Fruit fly (Drosophila melanogaster): ENCODE data around the gene CG8353.

CG8353 gene

dm6 chr2L:8217917-8218316, 4.1 kb downstream of the CG8353 start, which contains the start of gene CG8292:
CG8292 (minus strand) TSS chr2L:8218017.
- TF ChIP-seq rib (GFP tag; IDR thresholded peaks at IDR 0.05) (no peak), CG6683 (GFP tag; optimal IDR thresholded peaks at IDR 0.05) (no peak), CG18476 (GFP tag; optimal IDR thresholded peaks at IDR 0.05) (no peak), CG10979 (tag; optimal IDR thresholded peaks at IDR 0.05) (no peak), Mes4 (GFP tag; optimal IDR thresholded peaks at IDR 0.05) (no peak), CG15601 (tag; optimal IDR thresholded peaks at IDR 0.05) (no peak), CG30431 (GFP tag; optimal IDR thresholded peaks at IDR 0.05) (no peak), Usf (GFP tag; optimal IDR thresholded peaks at IDR 0.05) (no peak), zfh1 (GFP tag; IDR thresholded peaks at IDR 0.05) (no peak), Xbp1 (GFP tag; optimal IDR thresholded peaks at IDR 0.05) (no peak)

- peak; percentile 50; the same call in 1 of the 3 replicates for TF ChIP-seq CG16813 (GFP tag; IDR thresholded peaks at IDR 0.05; ENCODE audit: partially characterized antibody)
- TF ChIP-seq E2f2 (GFP tag; IDR thresholded peaks at IDR 0.05), result peak; percentile 91
- TF ChIP-seq Sin3A (optimal IDR thresholded peaks at IDR 0.05), result no peak
- TF ChIP-seq CG14710 (tag; optimal IDR thresholded peaks at IDR 0.05), result peak; percentile 12
- TF ChIP-seq al (GFP tag; IDR thresholded peaks at IDR 0.05), result no peak
- TF ChIP-seq sug (tag; optimal IDR thresholded peaks at IDR 0.05), result peak; percentile 80
- TF ChIP-seq CG6791 (GFP tag; IDR thresholded peaks at IDR 0.05; ENCODE audit: partially characterized antibody), result peak; percentile 58; the same call in 2 of the 3 replicates
- TF ChIP-seq bbx (GFP tag; IDR thresholded peaks at IDR 0.05; ENCODE audit: partially characterized antibody), result peak; percentile 70
- TF ChIP-seq Sry-δ (GFP tag; optimal IDR thresholded peaks at IDR 0.05), result peak; percentile 87
- TF ChIP-seq Lpt (GFP tag; optimal IDR thresholded peaks at IDR 0.05), result no peak
- peak; percentile 60; the same call in 1 of the 2 replicates for TF ChIP-seq sna (GFP tag; IDR thresholded peaks at IDR 0.05; ENCODE audit: partially characterized antibody)
- TF ChIP-seq CG34224 (GFP tag; IDR thresholded peaks at IDR 0.05; ENCODE audit: partially characterized antibody), result peak; percentile 83
- peak; percentile 68 for TF ChIP-seq Scr (GFP tag; IDR thresholded peaks at IDR 0.05; ENCODE audit: partially characterized antibody)
- TF ChIP-seq Doc3 (GFP tag; IDR thresholded peaks at IDR 0.05; ENCODE audit: partially characterized antibody), result peak; percentile 65
- 0 out of 2 replicates have a peak, but pooled peaks have one; percentile 39 for TF ChIP-seq tna (GFP tag; IDR thresholded peaks at IDR 0.05; ENCODE audit: partially characterized antibody)
- peak; percentile 70 for TF ChIP-seq HLH4C (GFP tag; IDR thresholded peaks at IDR 0.05; ENCODE audit: partially characterized antibody)
- TF ChIP-seq CG18476 (GFP tag; optimal IDR thresholded peaks at IDR 0.05), result no peak
- peak; percentile 25 for TF ChIP-seq CG4617 (GFP tag; optimal IDR thresholded peaks at IDR 0.05; ENCODE audit: borderline replicate concordance)
- peak; percentile 86 for TF ChIP-seq CG13287 (GFP tag; IDR thresholded peaks at IDR 0.05; ENCODE audit: partially characterized antibody)
- TF ChIP-seq unc-4 (GFP tag; IDR thresholded peaks at IDR 0.05; ENCODE audit: partially characterized antibody), result peak; percentile 68
- no peak for TF ChIP-seq CG9817 (tag; optimal IDR thresholded peaks at IDR 0.05)
- peak; percentile 85 for TF ChIP-seq Dll (GFP tag; IDR thresholded peaks at IDR 0.05; ENCODE audit: partially characterized antibody)
- TF ChIP-seq trem (tag; optimal IDR thresholded peaks at IDR 0.05), result peak; percentile 27
- TF ChIP-seq Lhr (GFP tag; optimal IDR thresholded peaks at IDR 0.05), result no peak
- TF ChIP-seq CG14860 (GFP tag; IDR thresholded peaks at IDR 0.05; ENCODE audit: partially characterized antibody), result peak; percentile 35; the same call in 2 of the 3 replicates
- TF ChIP-seq phol (tag; optimal IDR thresholded peaks at IDR 0.05), result peak; percentile 46
- peak; percentile 86 for TF ChIP-seq Dref (GFP tag; IDR thresholded peaks at IDR 0.05)
- TF ChIP-seq stwl (tag; optimal IDR thresholded peaks at IDR 0.05), result peak; percentile 62
- TF ChIP-seq exex (tag; optimal IDR thresholded peaks at IDR 0.05), result peak; percentile 80
- peak; percentile 62 for TF ChIP-seq hbn (GFP tag; IDR thresholded peaks at IDR 0.05; ENCODE audit: partially characterized antibody)
- no peak for TF ChIP-seq klu (GFP tag; IDR thresholded peaks at IDR 0.05)
- TF ChIP-seq chif (GFP tag; optimal IDR thresholded peaks at IDR 0.05), result no peak
- TF ChIP-seq YL-1 (GFP tag; optimal IDR thresholded peaks at IDR 0.05), result peak; percentile 14
- peak; percentile 64 for TF ChIP-seq BEAF-32 (GFP tag; optimal IDR thresholded peaks at IDR 0.05)
- peak; percentile 50 for TF ChIP-seq MESR4 (GFP tag; optimal IDR thresholded peaks at IDR 0.05)
- no peak for TF ChIP-seq CG9215 (GFP tag; IDR thresholded peaks at IDR 0.05)
- peak; percentile 56 for TF ChIP-seq lbe (GFP tag; optimal IDR thresholded peaks at IDR 0.05)
- peak; percentile 44 for TF ChIP-seq CG2116 (GFP tag; optimal IDR thresholded peaks at IDR 0.05)
Measured at dm6 chr2L:8220393-8220934, 6.6 kb downstream of the CG8353 start, which contains the start of gene Snx6. Snx6 (minus strand) TSS chr2L:8220741.

Data from whole organism, embryonic.